Worm (Caenorhabditis elegans): ENCODE results near the gene M163.8.
A peak's percentile ranks its signal among the peaks of the same experiment; 100 is the strongest.

Gene M163.8

DNA sequence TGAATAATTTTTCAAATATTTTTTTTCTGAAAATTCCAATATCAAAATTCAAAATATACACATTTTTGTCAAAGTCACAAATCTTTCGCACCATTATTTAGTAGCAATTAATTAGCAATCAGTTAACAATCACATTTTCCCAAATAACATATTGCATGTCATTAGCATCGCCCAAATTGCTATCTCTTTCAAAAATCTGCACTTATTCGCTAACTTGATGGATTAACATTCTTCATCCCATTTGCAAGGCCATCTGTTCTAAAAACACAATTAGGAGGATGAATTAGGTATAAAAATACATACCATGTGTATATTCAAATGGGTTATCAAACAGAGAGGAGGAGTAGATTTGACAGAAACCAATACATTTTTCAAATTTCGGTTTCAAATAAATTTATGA is 2.4 kb downstream of the M163.8 start:
- TF ChIP-seq tbx-11 (GFP tag; IDR thresholded peaks at IDR 0.05), result no peak
- TF ChIP-seq tra-4 (tag; optimal IDR thresholded peaks at IDR 0.05), result no peak
- no peak for TF ChIP-seq ama-1 (optimal IDR thresholded peaks at IDR 0.05)
- TF ChIP-seq sea-1 (GFP tag; conservative IDR thresholded peaks at IDR 0.05), result no peak
- TF ChIP-seq pes-1 (GFP tag; IDR thresholded peaks at IDR 0.05), result no peak
- no peak for TF ChIP-seq scrt-1 (GFP tag; IDR thresholded peaks at IDR 0.05)
- no peak for TF ChIP-seq aly-1 (tag; optimal IDR thresholded peaks at IDR 0.05)
- TF ChIP-seq hnd-1 (tag; optimal IDR thresholded peaks at IDR 0.05), result no peak
- no peak for TF ChIP-seq hmg-4 (GFP tag; optimal IDR thresholded peaks at IDR 0.05)

- TF ChIP-seq tbx-11 (GFP tag; IDR thresholded peaks at IDR 0.05) (no peak), hmg-4 (GFP tag; optimal IDR thresholded peaks at IDR 0.05) (no peak), scrt-1 (GFP tag; IDR thresholded peaks at IDR 0.05) (no peak), sea-1 (GFP tag; conservative IDR thresholded peaks at IDR 0.05) (no peak), ama-1 (optimal IDR thresholded peaks at IDR 0.05) (no peak), hmbx-1 (tag; optimal IDR thresholded peaks at IDR 0.05) (no peak), tra-4 (tag; optimal IDR thresholded peaks at IDR 0.05) (no peak), ceh-13 (GFP tag; optimal IDR thresholded peaks at IDR 0.05) (no peak), ceh-36 (tag; optimal IDR thresholded peaks at IDR 0.05) (no peak), pes-1 (GFP tag; IDR thresholded peaks at IDR 0.05) (no peak), B0310.2 (tag; optimal IDR thresholded peaks at IDR 0.05) (no peak), flt-1 (GFP tag; IDR thresholded peaks at IDR 0.05) (no peak), ets-7 (tag; optimal IDR thresholded peaks at IDR 0.05) (no peak), hnd-1 (tag; optimal IDR thresholded peaks at IDR 0.05) (no peak), F13C5.2 (tag; optimal IDR thresholded peaks at IDR 0.05) (no peak), tbx-37 (GFP tag; conservative IDR thresholded peaks at IDR 0.05) (no peak), aly-1 (tag; optimal IDR thresholded peaks at IDR 0.05) (no peak)
These were observed 2.9 kb downstream of the M163.8 start for ce11 chrX:14487832-14488231.

DNA sequence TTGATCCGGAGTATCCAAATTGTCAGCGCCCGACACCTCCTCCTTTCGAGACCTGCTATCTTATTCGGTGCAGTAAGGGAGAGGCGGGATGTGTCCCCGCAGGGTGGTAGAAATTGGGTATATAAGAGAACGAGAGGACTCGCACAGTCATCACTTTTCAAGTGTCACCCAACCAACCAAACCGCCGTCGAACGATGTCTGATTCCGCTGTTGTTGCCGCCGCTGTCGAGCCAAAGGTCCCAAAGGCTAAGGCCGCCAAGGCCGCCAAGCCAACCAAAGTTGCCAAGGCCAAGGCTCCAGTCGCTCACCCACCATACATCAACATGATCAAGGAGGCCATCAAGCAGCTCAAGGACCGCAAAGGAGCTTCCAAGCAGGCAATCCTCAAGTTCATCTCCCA is 5.0 kb downstream of the M163.8 start, which contains the start of gene his-24:
Gene his-24, plus strand, starts transcription at position 150 of the 400 bp plus-strand sequence.
- TF ChIP-seq hnd-1 (tag; optimal IDR thresholded peaks at IDR 0.05) (no peak), sea-1 (GFP tag; conservative IDR thresholded peaks at IDR 0.05) (peak; percentile 68; the same call in 1 of the 2 replicates), F13C5.2 (tag; optimal IDR thresholded peaks at IDR 0.05) (peak; percentile 57), ama-1 (optimal IDR thresholded peaks at IDR 0.05) (peak; percentile 98), ceh-13 (GFP tag; optimal IDR thresholded peaks at IDR 0.05) (no peak), pes-1 (GFP tag; IDR thresholded peaks at IDR 0.05) (peak; percentile 58), hmbx-1 (tag; optimal IDR thresholded peaks at IDR 0.05) (peak; percentile 22), aly-1 (tag; optimal IDR thresholded peaks at IDR 0.05) (no peak), tbx-37 (GFP tag; conservative IDR thresholded peaks at IDR 0.05) (peak; percentile 30; the same call in 1 of the 2 replicates), tbx-11 (GFP tag; IDR thresholded peaks at IDR 0.05) (peak; percentile 60), scrt-1 (GFP tag; IDR thresholded peaks at IDR 0.05) (peak; percentile 25; the same call in 1 of the 2 replicates), flt-1 (GFP tag; IDR thresholded peaks at IDR 0.05) (no peak), hmg-4 (GFP tag; optimal IDR thresholded peaks at IDR 0.05) (peak; percentile 73), tra-4 (tag; optimal IDR thresholded peaks at IDR 0.05) (peak; percentile 48)

ce11 chrX:14490486-14490885 is 5.6 kb downstream of the M163.8 start:
- TF ChIP-seq tbx-37 (GFP tag; conservative IDR thresholded peaks at IDR 0.05) (0 out of 2 replicates have a peak, but pooled peaks have one; percentile 5), pes-1 (GFP tag; IDR thresholded peaks at IDR 0.05) (peak; percentile 58), hmbx-1 (tag; optimal IDR thresholded peaks at IDR 0.05) (no peak), ama-1 (optimal IDR thresholded peaks at IDR 0.05) (no peak)

- TF ChIP-seq tbx-37 (GFP tag; conservative IDR thresholded peaks at IDR 0.05) (0 out of 2 replicates have a peak, but pooled peaks have one; percentile 26), ets-7 (tag; optimal IDR thresholded peaks at IDR 0.05) (no peak), tra-4 (tag; optimal IDR thresholded peaks at IDR 0.05) (no peak), ama-1 (optimal IDR thresholded peaks at IDR 0.05) (peak; percentile 36), tbx-11 (GFP tag; IDR thresholded peaks at IDR 0.05) (peak; percentile 40; the same call in 1 of the 2 replicates)
These were observed 6.2 kb downstream of the M163.8 start for ce11 chrX:14491103-14491502.

DNA sequence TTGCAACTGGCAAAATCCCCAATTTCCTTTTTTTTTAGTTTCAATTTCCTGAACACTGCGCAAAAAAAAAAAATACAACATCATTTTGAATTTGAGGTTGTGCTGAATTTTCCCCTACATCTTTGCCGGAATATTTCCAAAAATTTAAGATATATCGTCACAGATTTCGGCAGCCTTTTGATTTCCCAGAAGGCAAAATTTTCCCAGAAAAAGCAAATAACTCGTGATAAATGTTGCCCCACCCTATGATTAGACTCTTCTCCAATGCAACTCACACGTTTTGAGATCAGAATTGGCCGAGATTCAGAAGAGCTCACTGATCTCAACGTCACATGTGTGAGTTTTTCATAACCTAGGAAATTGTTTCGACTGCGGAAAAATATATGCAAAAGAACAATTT is 7.5 kb downstream of the M163.8 start:
- no peak for TF ChIP-seq hnd-1 (tag; optimal IDR thresholded peaks at IDR 0.05)
- no peak for TF ChIP-seq ets-7 (tag; optimal IDR thresholded peaks at IDR 0.05)
- no peak for TF ChIP-seq sea-1 (GFP tag; conservative IDR thresholded peaks at IDR 0.05)
- TF ChIP-seq flt-1 (GFP tag; IDR thresholded peaks at IDR 0.05), result no peak
- TF ChIP-seq scrt-1 (GFP tag; IDR thresholded peaks at IDR 0.05), result no peak
- no peak for TF ChIP-seq aly-1 (tag; optimal IDR thresholded peaks at IDR 0.05)
- TF ChIP-seq hmbx-1 (tag; optimal IDR thresholded peaks at IDR 0.05), result no peak

DNA sequence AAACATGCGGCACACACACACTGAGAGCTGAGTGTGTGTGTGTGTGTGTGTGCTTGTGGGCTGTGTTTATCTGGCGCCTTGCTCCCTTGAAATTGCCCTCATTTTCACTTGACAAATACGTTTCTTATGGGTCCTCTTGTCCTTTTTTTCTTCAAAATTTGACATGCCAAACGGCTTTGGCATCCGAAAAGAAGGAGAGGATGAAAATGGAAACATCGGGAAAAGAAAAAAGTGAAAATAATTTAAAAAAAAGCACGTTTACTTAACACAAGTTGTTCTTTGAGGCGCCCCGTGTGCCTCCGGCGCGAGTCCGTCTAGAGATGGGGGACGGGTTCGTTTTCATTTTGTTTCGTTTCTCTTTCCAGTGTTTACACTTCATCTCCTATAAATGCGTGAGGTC is 10.1 kb downstream of the M163.8 start:
- no peak for TF ChIP-seq tbx-11 (GFP tag; IDR thresholded peaks at IDR 0.05)
- no peak for TF ChIP-seq hmbx-1 (tag; optimal IDR thresholded peaks at IDR 0.05)

DNA sequence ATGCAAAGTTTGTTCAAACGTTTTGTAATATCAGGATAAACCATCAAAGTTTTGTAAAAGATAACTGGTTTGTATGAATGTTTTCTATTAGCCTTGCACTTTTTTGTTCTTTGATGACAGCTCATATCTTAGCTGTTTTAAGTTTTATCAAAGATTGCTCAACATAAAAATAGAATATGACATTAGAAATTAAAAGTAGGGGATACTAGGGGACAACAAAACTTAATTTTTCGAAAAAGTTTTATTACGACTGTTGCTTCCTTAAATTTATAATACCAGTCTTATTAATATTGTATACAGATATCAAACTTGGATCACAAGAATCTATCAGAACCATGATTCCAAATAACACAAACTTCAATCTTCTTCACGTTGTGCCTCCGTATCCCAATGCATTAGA is 10.9 kb downstream of the M163.8 start, which contains the start of gene ztf-14:
Gene ztf-14, plus strand, starts transcription at position 301 of the 400 bp plus-strand sequence.
- TF ChIP-seq hmbx-1 (tag; optimal IDR thresholded peaks at IDR 0.05) (no peak), hmg-4 (GFP tag; optimal IDR thresholded peaks at IDR 0.05) (no peak), ets-7 (tag; optimal IDR thresholded peaks at IDR 0.05) (no peak), pes-1 (GFP tag; IDR thresholded peaks at IDR 0.05) (no peak)

- TF ChIP-seq tbx-11 (GFP tag; IDR thresholded peaks at IDR 0.05) (no peak), pes-1 (GFP tag; IDR thresholded peaks at IDR 0.05) (no peak), B0310.2 (tag; optimal IDR thresholded peaks at IDR 0.05) (no peak), F13C5.2 (tag; optimal IDR thresholded peaks at IDR 0.05) (no peak), hmbx-1 (tag; optimal IDR thresholded peaks at IDR 0.05) (no peak), ets-7 (tag; optimal IDR thresholded peaks at IDR 0.05) (no peak), flt-1 (GFP tag; IDR thresholded peaks at IDR 0.05) (no peak), scrt-1 (GFP tag; IDR thresholded peaks at IDR 0.05) (no peak), sea-1 (GFP tag; conservative IDR thresholded peaks at IDR 0.05) (no peak), ceh-13 (GFP tag; optimal IDR thresholded peaks at IDR 0.05) (no peak), tbx-37 (GFP tag; conservative IDR thresholded peaks at IDR 0.05) (no peak), aly-1 (tag; optimal IDR thresholded peaks at IDR 0.05) (no peak), hnd-1 (tag; optimal IDR thresholded peaks at IDR 0.05) (no peak), hmg-4 (GFP tag; optimal IDR thresholded peaks at IDR 0.05) (no peak), ceh-36 (tag; optimal IDR thresholded peaks at IDR 0.05) (no peak)
These were observed 11.6 kb downstream of the M163.8 start for ce11 chrX:14496545-14496944.
